In genomic region chr3L:5779476-5780401, dm6 we compare ENCODE assay signal across 1 fruit fly cellular context.
A peak's percentile ranks its signal among the peaks of the same experiment; 100 is the strongest.
TF ChIP-seq lines count a peak whose summit lies in the region.

Myt1 (minus strand) TSS chr3L:5779591.
PGRP-LD (plus strand) TSS chr3L:5780051.
Pmi (plus strand) TSS chr3L:5780051.

TF ChIP-seq in whole organism, embryonic, 481 proteins besides CTCF, POLR2A, EP300 and RAD21 (continued from another document):
- TF ChIP-seq CG16779 (GFP tag; IDR thresholded peaks at IDR 0.05; lab: Robert Waterston, UW) (no peak), CG1832 (GFP tag; optimal IDR thresholded peaks at IDR 0.05; lab: Kevin White, UChicago) (no peak), CG9215 (GFP tag; IDR thresholded peaks at IDR 0.05; lab: Robert Waterston, UW) (no peak), ewg (GFP tag; optimal IDR thresholded peaks at IDR 0.05; lab: Kevin White, UChicago) (no peak), H2.0 (GFP tag; IDR thresholded peaks at IDR 0.05; lab: Robert Waterston, UW) (no peak), CG7271 (tag; optimal IDR thresholded peaks at IDR 0.05; lab: Kevin White, UChicago) (no peak), peb (GFP tag; IDR thresholded peaks at IDR 0.05; lab: Robert Waterston, UW) (no peak), sr (GFP tag; IDR thresholded peaks at IDR 0.05; lab: Robert Waterston, UW) (no peak), Hr78 (GFP tag; optimal IDR thresholded peaks at IDR 0.05; lab: Kevin White, UChicago) (no peak), CG17802 (tag; optimal IDR thresholded peaks at IDR 0.05; lab: Kevin White, UChicago) (no peak), prd (optimal IDR thresholded peaks at IDR 0.05; lab: Kevin White, UChicago) (no peak), prd (GFP tag; IDR thresholded peaks at IDR 0.05; lab: Robert Waterston, UW) (no peak), Kr (GFP tag; optimal IDR thresholded peaks at IDR 0.05; lab: Kevin White, UChicago) (no peak), az2 (GFP tag; optimal IDR thresholded peaks at IDR 0.05; lab: Kevin White, UChicago) (no peak), h (optimal IDR thresholded peaks at IDR 0.05; lab: Kevin White, UChicago) (no peak), fu2 (GFP tag; optimal IDR thresholded peaks at IDR 0.05; lab: Kevin White, UChicago) (no peak), Hsf (GFP tag; optimal IDR thresholded peaks at IDR 0.05; lab: Kevin White, UChicago) (no peak), pzg (GFP tag; optimal IDR thresholded peaks at IDR 0.05; lab: Kevin White, UChicago) (peak; percentile 42), HLH4C (GFP tag; IDR thresholded peaks at IDR 0.05; lab: Robert Waterston, UW; ENCODE audit: partially characterized antibody) (0 out of 3 replicates have a peak, but pooled peaks have one; percentile 17), D19A (tag; optimal IDR thresholded peaks at IDR 0.05; lab: Kevin White, UChicago) (no peak), Bdp1 (GFP tag; optimal IDR thresholded peaks at IDR 0.05; lab: Kevin White, UChicago) (no peak), CG3407 (GFP tag; optimal IDR thresholded peaks at IDR 0.05; lab: Kevin White, UChicago) (no peak), tin (GFP tag; optimal IDR thresholded peaks at IDR 0.05; lab: Kevin White, UChicago) (no peak), CG7963 (GFP tag; IDR thresholded peaks at IDR 0.05; lab: Robert Waterston, UW; ENCODE audit: partially characterized antibody) (no peak), CG13775 (GFP tag; optimal IDR thresholded peaks at IDR 0.05; lab: Kevin White, UChicago) (no peak), CG11723 (GFP tag; optimal IDR thresholded peaks at IDR 0.05; lab: Kevin White, UChicago) (no peak), CG13123 (GFP tag; optimal IDR thresholded peaks at IDR 0.05; lab: Kevin White, UChicago) (no peak), ken (GFP tag; IDR thresholded peaks at IDR 0.05; lab: Robert Waterston, UW) (no peak), lab (GFP tag; optimal IDR thresholded peaks at IDR 0.05; lab: Kevin White, UChicago) (no peak), Nf-YC (tag; optimal IDR thresholded peaks at IDR 0.05; lab: Kevin White, UChicago) (no peak), dan (GFP tag; IDR thresholded peaks at IDR 0.05; lab: Robert Waterston, UW) (no peak), CoRest (tag; optimal IDR thresholded peaks at IDR 0.05; lab: Kevin White, UChicago) (peak; percentile 10), pan (optimal IDR thresholded peaks at IDR 0.05; lab: Kevin White, UChicago) (no peak), pan (GFP tag; optimal IDR thresholded peaks at IDR 0.05 in 1 of 2, IDR thresholded peaks at IDR 0.05 in 1 of 2) (no peak), CG7357 (GFP tag; IDR thresholded peaks at IDR 0.05; lab: Robert Waterston, UW) (no peak), CG14050 (GFP tag; IDR thresholded peaks at IDR 0.05; lab: Robert Waterston, UW) (no peak), CG11085 (GFP tag; IDR thresholded peaks at IDR 0.05; lab: Robert Waterston, UW) (no peak), Nf-YA (GFP tag; IDR thresholded peaks at IDR 0.05; lab: Robert Waterston, UW) (no peak), Med (GFP tag; lab: Kevin White, UChicago) (peak; percentile 73), Trl (optimal IDR thresholded peaks at IDR 0.05; lab: Kevin White, UChicago) (no peak), Trl (GFP tag; optimal IDR thresholded peaks at IDR 0.05; lab: Kevin White, UChicago) (no peak), tap (tag; optimal IDR thresholded peaks at IDR 0.05; lab: Kevin White, UChicago) (no peak), pita (GFP tag; optimal IDR thresholded peaks at IDR 0.05; lab: Kevin White, UChicago) (no peak), CG30403 (GFP tag; optimal IDR thresholded peaks at IDR 0.05; lab: Kevin White, UChicago) (peak; percentile 13), Side (GFP tag; optimal IDR thresholded peaks at IDR 0.05; lab: Kevin White, UChicago) (no peak), Fer2 (tag; optimal IDR thresholded peaks at IDR 0.05; lab: Kevin White, UChicago) (no peak), amos (GFP tag; IDR thresholded peaks at IDR 0.05; lab: Robert Waterston, UW; ENCODE audit: partially characterized antibody) (0 out of 2 replicates have a peak, but pooled peaks have one; percentile 4), Dip3 (GFP tag; optimal IDR thresholded peaks at IDR 0.05; lab: Kevin White, UChicago) (no peak), nmo (GFP tag; optimal IDR thresholded peaks at IDR 0.05; lab: Kevin White, UChicago) (peak; percentile 24), Hmr (GFP tag; optimal IDR thresholded peaks at IDR 0.05; lab: Kevin White, UChicago) (no peak), pros (GFP tag; optimal IDR thresholded peaks at IDR 0.05; lab: Kevin White, UChicago) (peak; percentile 39)
